Worm (Caenorhabditis elegans): ENCODE data around the gene fce-2.

fce-2 gene

DNA sequence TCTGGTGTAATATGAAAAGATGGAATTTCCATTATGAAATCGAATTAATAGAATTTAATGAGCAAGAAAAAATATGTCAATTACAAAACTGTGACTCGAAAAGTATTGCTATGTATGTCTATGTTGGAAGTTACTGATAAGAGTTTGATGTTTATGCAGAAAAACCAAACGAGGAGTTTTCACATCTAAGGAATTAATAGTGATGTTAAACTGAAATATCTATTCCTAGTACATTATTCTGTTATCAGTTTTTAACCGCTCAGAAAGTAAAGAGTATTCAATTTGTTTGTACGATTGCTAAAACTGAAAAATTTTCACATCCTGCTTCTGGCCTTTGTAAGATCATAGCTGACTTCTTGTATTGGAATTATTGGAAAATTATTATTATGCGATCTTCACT lies 38.2 kb upstream of the fce-2 start, which contains the start of gene K02E2.7:
Gene K02E2.7, minus strand, starts transcription at position 101 of the 400 bp plus-strand sequence.
- no peak for TF ChIP-seq dve-1 (tag; optimal IDR thresholded peaks at IDR 0.05)
- no peak for TF ChIP-seq ets-4 (tag; optimal IDR thresholded peaks at IDR 0.05)
- no peak for TF ChIP-seq ahr-1 (tag; optimal IDR thresholded peaks at IDR 0.05)
- no peak for TF ChIP-seq Y22D7AL.16 (tag; optimal IDR thresholded peaks at IDR 0.05)
- no peak for TF ChIP-seq madf-2 (tag; optimal IDR thresholded peaks at IDR 0.05)
- no peak for TF ChIP-seq pha-2 (tag; optimal IDR thresholded peaks at IDR 0.05)
- no peak for TF ChIP-seq F13H6.1 (tag; optimal IDR thresholded peaks at IDR 0.05)

DNA sequence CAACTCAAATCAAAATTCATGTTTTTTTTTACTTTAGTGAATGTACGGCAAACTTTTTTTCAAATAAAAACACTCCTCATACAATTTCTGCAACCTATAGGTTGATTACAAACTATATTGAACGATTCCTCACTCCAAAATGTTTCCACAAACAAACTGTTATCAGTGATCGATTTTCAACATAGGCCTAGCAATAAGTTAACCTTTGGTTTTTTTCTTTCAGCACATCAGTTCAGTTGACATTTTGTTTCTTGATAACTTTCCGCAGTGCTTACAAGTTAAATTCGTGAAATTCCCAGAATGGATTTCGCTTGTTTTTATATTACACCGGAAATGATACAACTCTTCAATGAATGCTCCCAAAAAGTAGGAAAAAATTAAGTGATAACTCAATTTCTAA lies 37.7 kb upstream of the fce-2 start, which contains the start of gene F53H2.1:
Gene F53H2.1, plus strand, starts transcription at position 301 of the 400 bp plus-strand sequence.
- TF ChIP-seq pax-1 (tag; optimal IDR thresholded peaks at IDR 0.05) = no peak
- no peak for TF ChIP-seq ahr-1 (tag; optimal IDR thresholded peaks at IDR 0.05)
- TF ChIP-seq madf-2 (tag; optimal IDR thresholded peaks at IDR 0.05) = no peak
- no peak for TF ChIP-seq pag-3 (tag; optimal IDR thresholded peaks at IDR 0.05; ENCODE audit: borderline replicate concordance)
- TF ChIP-seq elt-2 (tag; optimal IDR thresholded peaks at IDR 0.05) = no peak
- no peak for TF ChIP-seq tbx-2 (tag; optimal IDR thresholded peaks at IDR 0.05)
- no peak for TF ChIP-seq unc-42 (tag; optimal IDR thresholded peaks at IDR 0.05)
- TF ChIP-seq che-1 (tag; optimal IDR thresholded peaks at IDR 0.05) = no peak
- no peak for TF ChIP-seq K09A11.1 (tag; optimal IDR thresholded peaks at IDR 0.05; ENCODE audit: insufficient read depth)
- no peak for TF ChIP-seq C38D4.7 (GFP tag; optimal IDR thresholded peaks at IDR 0.05)
- no peak for TF ChIP-seq zip-5 (tag; optimal IDR thresholded peaks at IDR 0.05)
- TF ChIP-seq sox-2 (GFP tag; IDR thresholded peaks at IDR 0.05) = no peak
- TF ChIP-seq pqm-1 (tag; optimal IDR thresholded peaks at IDR 0.05) = no peak

DNA sequence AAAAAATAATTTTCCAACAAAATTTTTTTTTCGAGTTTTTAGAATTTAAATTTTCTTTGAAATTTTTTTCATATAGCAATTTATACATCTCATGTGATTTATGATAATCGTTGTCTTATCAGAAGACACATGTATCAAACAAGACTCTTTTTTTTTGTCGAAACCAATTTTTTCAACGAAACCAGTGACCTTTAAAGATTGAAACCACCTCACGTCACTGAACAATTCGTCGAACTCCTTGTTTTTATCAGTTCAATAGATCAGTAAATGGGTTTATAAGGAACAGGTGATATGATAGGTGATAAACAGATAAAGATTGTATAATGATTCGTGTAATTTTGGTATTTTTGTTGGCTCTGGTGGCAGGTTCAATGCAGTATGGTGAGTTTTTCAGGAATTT lies 31.3 kb upstream of the fce-2 start, which contains the start of gene cnc-7:
Gene cnc-7, plus strand, starts transcription at position 301 of the 400 bp plus-strand sequence.
- no peak for TF ChIP-seq hlh-13 (GFP tag; optimal IDR thresholded peaks at IDR 0.05)
- no peak for TF ChIP-seq unc-86 (tag; optimal IDR thresholded peaks at IDR 0.05)
- TF ChIP-seq fkh-6 (tag; optimal IDR thresholded peaks at IDR 0.05) = no peak
- TF ChIP-seq ets-4 (tag; optimal IDR thresholded peaks at IDR 0.05) = no peak
- no peak for TF ChIP-seq hlh-6 (tag; optimal IDR thresholded peaks at IDR 0.05)
- TF ChIP-seq sox-4 (tag; optimal IDR thresholded peaks at IDR 0.05) = no peak
- TF ChIP-seq C38D4.7 (GFP tag; optimal IDR thresholded peaks at IDR 0.05) = no peak
- TF ChIP-seq nhr-232 (tag; optimal IDR thresholded peaks at IDR 0.05) = no peak
- TF ChIP-seq ceh-22 (tag; optimal IDR thresholded peaks at IDR 0.05) = no peak
- TF ChIP-seq tbx-7 (tag; optimal IDR thresholded peaks at IDR 0.05) = no peak

DNA sequence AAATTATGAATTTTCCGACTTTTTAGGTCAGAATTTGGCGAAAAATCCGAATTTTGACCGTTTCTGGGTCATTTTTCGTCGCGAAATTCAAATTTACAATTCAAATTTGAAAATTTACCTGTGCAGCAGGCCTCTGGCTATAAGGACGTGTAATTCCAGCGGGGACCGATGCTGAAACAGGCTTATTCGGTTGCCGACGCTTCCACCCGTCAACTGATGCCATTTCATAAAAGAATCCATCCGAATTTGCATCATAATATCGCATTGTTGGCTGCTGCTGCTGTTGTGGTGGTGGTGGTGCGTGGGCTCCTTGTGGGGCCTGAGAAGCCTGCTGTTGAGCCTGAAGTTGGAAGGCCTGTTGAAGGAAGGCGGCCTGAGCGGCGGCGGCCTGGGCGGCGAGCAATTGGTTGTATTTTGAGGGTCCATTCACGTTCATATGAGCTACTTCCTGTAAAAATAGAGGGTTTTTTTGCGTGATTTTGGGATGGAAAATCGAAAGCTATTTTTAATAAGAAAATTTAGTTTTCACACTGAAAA lies 25.5 kb upstream of the fce-2 start:
- TF ChIP-seq ceh-34 (tag; optimal IDR thresholded peaks at IDR 0.05) (no peak), ceh-9 (tag; optimal IDR thresholded peaks at IDR 0.05) (no peak), nhr-232 (tag; optimal IDR thresholded peaks at IDR 0.05) (no peak), ceh-31 (tag; optimal IDR thresholded peaks at IDR 0.05) (no peak), sox-4 (tag; optimal IDR thresholded peaks at IDR 0.05) (no peak), K09A11.1 (tag; optimal IDR thresholded peaks at IDR 0.05; ENCODE audit: insufficient read depth) (no peak), pha-2 (tag; optimal IDR thresholded peaks at IDR 0.05) (no peak), T23F11.4 (GFP tag; optimal IDR thresholded peaks at IDR 0.05) (no peak), hlh-6 (tag; optimal IDR thresholded peaks at IDR 0.05) (no peak), fkh-10 (GFP tag; optimal IDR thresholded peaks at IDR 0.05) (no peak), odd-2 (tag; optimal IDR thresholded peaks at IDR 0.05) (no peak), ceh-48 (tag; optimal IDR thresholded peaks at IDR 0.05) (no peak), ceh-14 (tag; optimal IDR thresholded peaks at IDR 0.05) (no peak), gmeb-2 (tag; optimal IDR thresholded peaks at IDR 0.05) (no peak), ceh-24 (tag; optimal IDR thresholded peaks at IDR 0.05) (no peak)

Measured in whole organism, late embryonic.